Fruit fly (Drosophila melanogaster) whole organism, embryonic: Measurements from ENCODE around the gene CrebB.

Source experiments
- Bteb2 ChIP-seq: fragments of 200-800 bp; sonication (Bioruptor generic); optimal IDR thresholded peaks from 2 replicates; lab custom pipeline; 2016; ENCODE audit warnings: missing biosample characterization, missing genetic modification characterization
- CG10267 ChIP-seq: fragments of 200-800 bp; sonication (Bioruptor generic); optimal IDR thresholded peaks from 2 replicates; lab custom pipeline; 2018; ENCODE audit warnings: missing biosample characterization, mild to moderate bottlenecking, missing genetic modification characterization, moderate library complexity
- CG10321 ChIP-seq: fragments of 200-800 bp; sonication (Bioruptor generic); IDR thresholded peaks from 2 replicates; pipeline ENCODE4 v1.3.6; 2022; ENCODE audit warnings: missing biosample characterization, missing genetic modification characterization
- CG11456 ChIP-seq: fragments of 200-800 bp; sonication (Bioruptor generic); IDR thresholded peaks from 3 replicates; pipeline ENCODE4 v1.3.6; 2022; ENCODE audit warnings: missing biosample characterization, missing genetic modification characterization
- CG12104 ChIP-seq: fragments of 200-800 bp; sonication (Bioruptor generic); optimal IDR thresholded peaks from 3 replicates; lab custom pipeline; 2016; ENCODE audit warnings: missing biosample characterization, missing genetic modification characterization
- CG12236 ChIP-seq: fragments of 200-800 bp; sonication (Bioruptor generic); optimal IDR thresholded peaks from 2 replicates; lab custom pipeline; 2016; ENCODE audit warnings: missing biosample characterization, missing genetic modification characterization
- CG12659 ChIP-seq: fragments of 200-800 bp; sonication (Bioruptor generic); optimal IDR thresholded peaks from 3 replicates; lab custom pipeline; 2017; ENCODE audit warnings: mild to moderate bottlenecking, missing biosample characterization, missing genetic modification reagents, missing genetic modification characterization
- CG13287 ChIP-seq: fragments of 200-800 bp; sonication (Bioruptor generic); IDR thresholded peaks from 2 replicates; pipeline ENCODE4 v1.3.6; 2022; ENCODE audit warnings: missing biosample characterization, missing genetic modification characterization; ENCODE audit not compliant: partially characterized antibody
- CG1602 ChIP-seq: fragments of 200-800 bp; sonication (Bioruptor generic); optimal IDR thresholded peaks from 3 replicates; lab custom pipeline; 2016; ENCODE audit warnings: missing biosample characterization, missing genetic modification characterization
- CG17361 ChIP-seq: fragments of 200-800 bp; sonication (Bioruptor generic); IDR thresholded peaks from 3 replicates; pipeline ENCODE4 v1.3.6; 2022; ENCODE audit warnings: missing biosample characterization, missing genetic modification characterization
- CG1792 ChIP-seq: fragments of 200-800 bp; sonication (Bioruptor generic); optimal IDR thresholded peaks from 2 replicates; lab custom pipeline; 2016; ENCODE audit warnings: missing biosample characterization, missing genetic modification characterization
- CG34376 ChIP-seq: fragments of 200-800 bp; sonication (Bioruptor generic); optimal IDR thresholded peaks from 2 replicates; lab custom pipeline; 2018; ENCODE audit warnings: missing biosample characterization, mild to moderate bottlenecking, missing genetic modification characterization
- CG4282 ChIP-seq: fragments of 200-800 bp; sonication (Bioruptor generic); optimal IDR thresholded peaks from 2 replicates; lab custom pipeline; 2016; ENCODE audit warnings: missing biosample characterization, missing genetic modification characterization
- CG43689 ChIP-seq: fragments of 200-800 bp; sonication (Bioruptor generic); IDR thresholded peaks from 2 replicates; pipeline ENCODE4 v1.3.6; 2022; ENCODE audit warnings: missing biosample characterization, missing genetic modification characterization
- CG4617 ChIP-seq: fragments of 200-800 bp; sonication (Bioruptor generic); optimal IDR thresholded peaks from 3 replicates; lab custom pipeline; 2016; ENCODE audit warnings: missing biosample characterization, missing genetic modification characterization, borderline replicate concordance
- CG6254 ChIP-seq: fragments of 200-800 bp; sonication (Bioruptor generic); optimal IDR thresholded peaks from 3 replicates; lab custom pipeline; 2017; ENCODE audit warnings: mild to moderate bottlenecking, missing biosample characterization, missing genetic modification reagents, missing genetic modification characterization
- CG6683 ChIP-seq: fragments of 200-800 bp; sonication (Bioruptor generic); optimal IDR thresholded peaks from 2 replicates; lab custom pipeline; 2017; ENCODE audit warnings: missing biosample characterization, mild to moderate bottlenecking, missing genetic modification characterization, missing genetic modification reagents
- CG6689 ChIP-seq: fragments of 200-800 bp; sonication (Bioruptor generic); IDR thresholded peaks from 2 replicates; pipeline ENCODE4 v1.3.6; 2022; ENCODE audit warnings: missing biosample characterization, missing genetic modification characterization
- CG7786 ChIP-seq: fragments of 200-800 bp; sonication (Bioruptor generic); optimal IDR thresholded peaks from 2 replicates; lab custom pipeline; 2016; ENCODE audit warnings: missing biosample characterization, missing genetic modification characterization
- CG8089 ChIP-seq: fragments of 200-800 bp; sonication (Bioruptor generic); optimal IDR thresholded peaks from 3 replicates; lab custom pipeline; 2016; ENCODE audit warnings: missing biosample characterization, missing genetic modification characterization
- CG8944 ChIP-seq: fragments of 200-800 bp; sonication (Bioruptor generic); optimal IDR thresholded peaks from 3 replicates; lab custom pipeline; 2016; ENCODE audit warnings: missing biosample characterization, missing genetic modification characterization
- CG9876 ChIP-seq: fragments of 200-800 bp; sonication (Bioruptor generic); optimal IDR thresholded peaks from 2 replicates; lab custom pipeline; 2016; ENCODE audit warnings: missing biosample characterization, missing genetic modification characterization
- Chrac-16 ChIP-seq: fragments of 200-800 bp; sonication (Bioruptor generic); optimal IDR thresholded peaks from 3 replicates; lab custom pipeline; 2016; ENCODE audit warnings: missing biosample characterization, missing genetic modification characterization
- Hand ChIP-seq: fragments of 200-800 bp; sonication (Bioruptor generic); optimal IDR thresholded peaks from 2 replicates; lab custom pipeline; 2017; ENCODE audit warnings: mild to moderate bottlenecking, missing biosample characterization, missing genetic modification reagents, missing genetic modification characterization
- Hey ChIP-seq: fragments of 200-800 bp; sonication (Bioruptor generic); optimal IDR thresholded peaks from 3 replicates; lab custom pipeline; 2018; ENCODE audit warnings: missing biosample characterization, mild to moderate bottlenecking, missing genetic modification characterization
- HmgD ChIP-seq: fragments of 200-800 bp; sonication (Bioruptor generic); optimal IDR thresholded peaks from 3 replicates; lab custom pipeline; 2016; ENCODE audit warnings: missing biosample characterization, missing genetic modification characterization
- MESR4 ChIP-seq: fragments of 200-800 bp; sonication (Bioruptor generic); optimal IDR thresholded peaks from 2 replicates; lab custom pipeline; 2018; ENCODE audit warnings: missing biosample characterization, mild to moderate bottlenecking, missing genetic modification characterization, moderate library complexity
- NK7.1 ChIP-seq: fragments of 200-800 bp; sonication (Bioruptor generic); optimal IDR thresholded peaks from 3 replicates; lab custom pipeline; 2016; ENCODE audit warnings: missing biosample characterization, missing genetic modification characterization
- Neu2 ChIP-seq: fragments of 200-800 bp; sonication (Bioruptor generic); optimal IDR thresholded peaks from 3 replicates; lab custom pipeline; 2016; ENCODE audit warnings: missing biosample characterization, missing genetic modification characterization, borderline replicate concordance
- Nf-YA ChIP-seq: fragments of 200-800 bp; sonication (Bioruptor generic); IDR thresholded peaks from 2 replicates; pipeline ENCODE4 v1.3.6; 2022; ENCODE audit warnings: missing biosample characterization, missing genetic modification characterization
- Nf-YC ChIP-seq: fragments of 200-800 bp; optimal IDR thresholded peaks from 3 replicates; lab custom pipeline; 2019; ENCODE audit warnings: missing biosample characterization, mild to moderate bottlenecking, missing genetic modification characterization, moderate library complexity
- Sry-β ChIP-seq: fragments of 200-800 bp; sonication (Bioruptor generic); optimal IDR thresholded peaks from 2 replicates; lab custom pipeline; 2018; ENCODE audit warnings: missing biosample characterization, mild to moderate bottlenecking, missing genetic modification characterization, moderate library complexity
- Xbp1 ChIP-seq: fragments of 200-800 bp; sonication (Bioruptor generic); optimal IDR thresholded peaks from 3 replicates; lab custom pipeline; 2016; ENCODE audit warnings: missing biosample characterization, mild to moderate bottlenecking, missing genetic modification characterization
- ash1 ChIP-seq: fragments of 200-800 bp; sonication (Bioruptor generic); optimal IDR thresholded peaks from 2 replicates; lab custom pipeline; 2018; ENCODE audit warnings: missing biosample characterization, mild to moderate bottlenecking, missing genetic modification characterization
- bab2 ChIP-seq: fragments of 200-800 bp; sonication (Bioruptor generic); optimal IDR thresholded peaks from 2 replicates; lab custom pipeline; 2016; ENCODE audit warnings: missing biosample characterization, missing genetic modification characterization
- cad ChIP-seq: fragments of >200 bp; optimal IDR thresholded peaks from 2 replicates; lab custom pipeline; 2017; ENCODE audit warnings: missing biosample characterization, missing genetic modification characterization
- croc ChIP-seq: fragments of 200-800 bp; sonication (Bioruptor generic); conservative IDR thresholded peaks from 3 replicates; pipeline ENCODE4 v1.3.6; 2022; ENCODE audit warnings: missing biosample characterization, missing genetic modification characterization
- crp ChIP-seq, 2 experiments: fragments of 200-800 bp; sonication (Bioruptor generic); optimal IDR thresholded peaks; 2 replicates in 1 of 2; 3 replicates in 1 of 2; lab custom pipeline; 2017; ENCODE audit warnings: missing biosample characterization in 2 of 2, missing genetic modification characterization in 2 of 2, mild to moderate bottlenecking in 1 of 2, moderate library complexity in 1 of 2
- dan ChIP-seq: fragments of 200-800 bp; sonication (Bioruptor generic); IDR thresholded peaks from 2 replicates; pipeline ENCODE4 v1.3.6; 2022; ENCODE audit warnings: missing biosample characterization, missing genetic modification characterization
- danr ChIP-seq: fragments of 200-800 bp; sonication (Bioruptor generic); IDR thresholded peaks from 2 replicates; pipeline ENCODE4 v1.3.6; 2022; ENCODE audit warnings: missing biosample characterization, missing genetic modification characterization
- emc ChIP-seq: fragments of 200-800 bp; sonication (Bioruptor generic); optimal IDR thresholded peaks from 2 replicates; lab custom pipeline; 2016; ENCODE audit warnings: missing biosample characterization, missing genetic modification characterization
- gce ChIP-seq: fragments of 200-800 bp; sonication (Bioruptor generic); IDR thresholded peaks from 3 replicates; pipeline ENCODE4 v1.3.6; 2022; ENCODE audit warnings: missing biosample characterization, missing genetic modification characterization
- gcm ChIP-seq: fragments of 200-800 bp; sonication (Bioruptor generic); optimal IDR thresholded peaks from 2 replicates; lab custom pipeline; 2019; ENCODE audit warnings: missing biosample characterization, mild to moderate bottlenecking, missing genetic modification characterization, moderate library complexity
- inv ChIP-seq: fragments of 200-800 bp; sonication (Bioruptor generic); IDR thresholded peaks from 2 replicates; pipeline ENCODE4 v1.3.6; 2022; ENCODE audit warnings: missing biosample characterization, missing genetic modification characterization; ENCODE audit not compliant: partially characterized antibody
- lab ChIP-seq: fragments of 200-800 bp; sonication (Bioruptor generic); optimal IDR thresholded peaks from 3 replicates; lab custom pipeline; 2017; ENCODE audit warnings: missing biosample characterization, missing genetic modification characterization, mild to moderate bottlenecking, moderate library complexity, missing genetic modification reagents
- nom ChIP-seq: fragments of 200-800 bp; sonication (Bioruptor generic); optimal IDR thresholded peaks from 2 replicates; lab custom pipeline; 2017; ENCODE audit warnings: missing biosample characterization, missing genetic modification characterization, mild to moderate bottlenecking, moderate library complexity, missing genetic modification reagents
- pros ChIP-seq: fragments of 200-800 bp; sonication (Bioruptor generic); optimal IDR thresholded peaks from 3 replicates; lab custom pipeline; 2019; ENCODE audit warnings: missing biosample characterization, mild to moderate bottlenecking, missing genetic modification characterization, moderate library complexity
- shn ChIP-seq: fragments of 200-800 bp; sonication (Bioruptor generic); optimal IDR thresholded peaks from 3 replicates; lab custom pipeline; 2016; ENCODE audit warnings: missing biosample characterization, missing genetic modification characterization
- tap ChIP-seq: fragments of 200-800 bp; optimal IDR thresholded peaks from 3 replicates; lab custom pipeline; 2019; ENCODE audit warnings: missing biosample characterization, mild to moderate bottlenecking, missing genetic modification characterization, moderate library complexity
- tin ChIP-seq: fragments of 200-800 bp; sonication (Bioruptor generic); optimal IDR thresholded peaks from 3 replicates; lab custom pipeline; 2016; ENCODE audit warnings: missing biosample characterization, missing genetic modification characterization

The CrebB gene

DNA sequence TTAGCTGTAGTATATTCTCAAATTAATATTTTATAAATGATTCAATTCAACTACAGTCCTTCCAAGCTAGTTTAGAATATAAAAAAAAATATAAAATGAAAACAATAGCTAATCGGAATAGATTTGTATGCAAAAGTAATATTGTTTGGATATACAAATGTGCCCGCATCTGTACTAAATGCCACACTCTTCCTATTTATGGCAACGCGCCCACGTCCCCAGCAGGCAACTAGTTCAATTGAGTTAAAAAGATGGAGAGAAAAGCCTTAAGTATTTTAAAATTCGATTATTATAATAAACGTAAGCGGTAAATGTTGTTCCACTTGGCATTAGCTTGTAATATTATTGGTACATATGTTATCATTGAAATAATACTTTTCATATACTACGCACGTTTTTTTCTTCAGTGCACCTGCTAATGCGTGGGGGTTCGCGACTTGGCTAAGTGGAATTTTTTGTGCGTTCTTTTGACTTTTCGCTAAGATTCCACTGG is 39.5 kb downstream of the CrebB start (continued):
- TF ChIP-seq HmgD (GFP tag; lab: Kevin White, UChicago) (no peak), CG43689 (GFP tag; lab: Robert Waterston, UW) (peak; percentile 40; the same call in 1 of the 2 replicates), lab (GFP tag; lab: Kevin White, UChicago) (peak; percentile 53), CG12659 (GFP tag; lab: Kevin White, UChicago) (peak; percentile 64), Xbp1 (peak; percentile 69), Chrac-16 (GFP tag; lab: Kevin White, UChicago) (peak; percentile 56), CG11456 (GFP tag; lab: Robert Waterston, UW) (no peak; the same call in 2 of the 3 replicates), gcm (GFP tag; lab: Kevin White, UChicago) (peak; percentile 59), CG7786 (GFP tag; lab: Kevin White, UChicago) (peak; percentile 15), CG1792 (GFP tag; lab: Kevin White, UChicago) (no peak), CG6689 (GFP tag; lab: Robert Waterston, UW) (peak; percentile 57), inv (no peak), CG4617 (no peak), croc (peak; percentile 50; the same call in 2 of the 3 replicates), CG4282 (GFP tag; lab: Kevin White, UChicago) (no peak), bab2 (peak; percentile 27), CG8089 (GFP tag; lab: Kevin White, UChicago) (peak; percentile 43), CG6254 (GFP tag; lab: Kevin White, UChicago) (peak; percentile 49), shn (GFP tag; lab: Kevin White, UChicago) (peak; percentile 2), CG10267 (tag; lab: Kevin White, UChicago) (peak; percentile 58), gce (GFP tag; lab: Robert Waterston, UW) (no peak; the same call in 2 of the 3 replicates), ash1 (GFP tag; lab: Kevin White, UChicago) (no peak), Nf-YA (no peak), Nf-YC (tag; lab: Kevin White, UChicago) (no peak), NK7.1 (no peak), CG12236 (GFP tag; lab: Kevin White, UChicago) (no peak), CG1602 (GFP tag; lab: Kevin White, UChicago) (peak; percentile 54), Neu2 (GFP tag; lab: Kevin White, UChicago) (no peak), Hand (no peak), Sry-β (GFP tag; lab: Kevin White, UChicago) (no peak), CG6683 (no peak), tap (tag; lab: Kevin White, UChicago) (peak; percentile 32), CG10321 (GFP tag; lab: Robert Waterston, UW) (no peak), MESR4 (GFP tag; lab: Kevin White, UChicago) (no peak), nom (GFP tag; lab: Kevin White, UChicago) (no peak), emc (GFP tag; lab: Kevin White, UChicago) (peak; percentile 27), Hey (tag; lab: Kevin White, UChicago) (no peak), CG8944 (GFP tag; lab: Kevin White, UChicago) (peak; percentile 28), crp (GFP tag; optimal IDR thresholded peaks at IDR 0.05; lab: Kevin White, UChicago) (peak in 1 of 2 experiments; percentile 16), Bteb2 (GFP tag; lab: Kevin White, UChicago) (peak; percentile 46), CG34376 (GFP tag; lab: Kevin White, UChicago) (no peak), tin (peak; percentile 57), CG17361 (GFP tag; lab: Robert Waterston, UW) (peak; percentile 84), dan (no peak), pros (no peak), danr (GFP tag; lab: Robert Waterston, UW) (peak; percentile 56; the same call in 1 of the 2 replicates), CG13287 (no peak), CG12104 (GFP tag; lab: Kevin White, UChicago) (peak; percentile 55), CG9876 (GFP tag; lab: Kevin White, UChicago) (peak; percentile 5), cad (GFP tag; lab: Kevin White, UChicago) (no peak)
